Fruit fly (Drosophila melanogaster) whole organism, prepupa: ENCODE data around the gene CG31342.

Source experiments
- CG31627 ChIP-seq: fragments of 200-800 bp; sonication (Bioruptor generic); optimal IDR thresholded peaks from 3 replicates; lab custom pipeline; 2016; ENCODE audit warnings: missing biosample characterization, missing genetic modification characterization
- CG34406 ChIP-seq: fragments of 200-800 bp; sonication (Bioruptor generic); optimal IDR thresholded peaks from 3 replicates; lab custom pipeline; 2016; ENCODE audit warnings: missing biosample characterization, missing genetic modification characterization
- CG3919 ChIP-seq: fragments of 200-800 bp; sonication (Bioruptor generic); optimal IDR thresholded peaks from 3 replicates; lab custom pipeline; 2016; ENCODE audit warnings: missing biosample characterization, missing genetic modification characterization
- CG9139 ChIP-seq: fragments of 200-800 bp; sonication (Bioruptor generic); optimal IDR thresholded peaks from 3 replicates; lab custom pipeline; 2017; ENCODE audit warnings: missing biosample characterization, mild to moderate bottlenecking, missing genetic modification characterization
- Ets21C ChIP-seq: fragments of 200-800 bp; sonication (Bioruptor generic); optimal IDR thresholded peaks from 3 replicates; lab custom pipeline; 2016; ENCODE audit warnings: missing biosample characterization, missing genetic modification characterization
- Gug ChIP-seq: fragments of 200-800 bp; sonication (Bioruptor generic); IDR thresholded peaks from 2 replicates; pipeline ENCODE4 v1.3.6; 2022; ENCODE audit warnings: missing biosample characterization, missing genetic modification characterization
- OdsH ChIP-seq: fragments of 200-800 bp; sonication (Bioruptor generic); optimal IDR thresholded peaks from 3 replicates; lab custom pipeline; 2016; ENCODE audit warnings: missing biosample characterization, missing genetic modification characterization
- Sox14 ChIP-seq: fragments of 200-800 bp; sonication (Bioruptor generic); optimal IDR thresholded peaks from 3 replicates; lab custom pipeline; 2016; ENCODE audit warnings: missing biosample characterization, missing genetic modification characterization
- dac ChIP-seq: fragments of 200-800 bp; sonication (Bioruptor generic); optimal IDR thresholded peaks from 2 replicates; lab custom pipeline; 2017; ENCODE audit warnings: missing biosample characterization, mild to moderate bottlenecking, missing genetic modification characterization
- dsx ChIP-seq: fragments of 200-800 bp; optimal IDR thresholded peaks from 3 replicates; lab custom pipeline; 2019; ENCODE audit warnings: missing biosample characterization, mild to moderate bottlenecking, missing genetic modification characterization, moderate library complexity; ENCODE audit not compliant: poor library complexity, severe bottlenecking
- fd59A ChIP-seq: fragments of 200-800 bp; sonication (Bioruptor generic); optimal IDR thresholded peaks from 2 replicates; lab custom pipeline; 2017; ENCODE audit warnings: missing biosample characterization, mild to moderate bottlenecking, missing genetic modification characterization, missing genetic modification reagents
- lz ChIP-seq: fragments of 200-800 bp; sonication (Bioruptor generic); optimal IDR thresholded peaks from 3 replicates; lab custom pipeline; 2016; ENCODE audit warnings: missing biosample characterization, missing genetic modification characterization

dm6 chr3R:13038075-13038474, 52.2 kb downstream of the CG31342 start, which contains the start of gene CG11668:
- TF ChIP-seq Sox14 = no peak
- TF ChIP-seq fd59A (GFP tag; lab: Kevin White, UChicago) = no peak
- TF ChIP-seq dac (GFP tag; lab: Kevin White, UChicago) = no peak
- no peak for TF ChIP-seq OdsH (GFP tag; lab: Kevin White, UChicago)
- no peak for TF ChIP-seq CG31627
- TF ChIP-seq CG3919 (GFP tag; lab: Kevin White, UChicago) = no peak
- TF ChIP-seq Gug (GFP tag; lab: Robert Waterston, UW) = no peak
- TF ChIP-seq dsx (GFP tag; lab: Kevin White, UChicago) = no peak
- no peak for TF ChIP-seq lz (GFP tag; lab: Kevin White, UChicago)
- TF ChIP-seq CG34406 (GFP tag; lab: Kevin White, UChicago) = no peak
- no peak for TF ChIP-seq Ets21C
- no peak for TF ChIP-seq CG9139 (GFP tag; lab: Kevin White, UChicago)
